Fruit fly (Drosophila melanogaster): ENCODE data around the gene Hr83.

Gene Hr83

dm6 chr3R:6353624-6354352 lies 4.7 kb downstream of the Hr83 start:
- TF ChIP-seq Dif (GFP tag; optimal IDR thresholded peaks at IDR 0.05; ENCODE audit: partially characterized antibody) (peak; percentile 32), sv (GFP tag; optimal IDR thresholded peaks at IDR 0.05) (peak; percentile 9), psq (GFP tag; optimal IDR thresholded peaks at IDR 0.05) (peak; percentile 91), OdsH (GFP tag; optimal IDR thresholded peaks at IDR 0.05) (peak; percentile 81), ey (GFP tag; optimal IDR thresholded peaks at IDR 0.05) (peak; percentile 78), CrebA (GFP tag; optimal IDR thresholded peaks at IDR 0.05; ENCODE audit: borderline replicate concordance) (no peak), Hr83 (GFP tag; optimal IDR thresholded peaks at IDR 0.05; ENCODE audit: poor library complexity, severe bottlenecking) (peak; percentile 10), woc (GFP tag; optimal IDR thresholded peaks at IDR 0.05) (peak; percentile 75), dsf (GFP tag; optimal IDR thresholded peaks at IDR 0.05; ENCODE audit: borderline replicate concordance) (peak; percentile 30), HLH106 (tag; optimal IDR thresholded peaks at IDR 0.05) (peak; percentile 73), jim (GFP tag; optimal IDR thresholded peaks at IDR 0.05) (no peak), rgr (GFP tag; optimal IDR thresholded peaks at IDR 0.05) (peak; percentile 76), brk (GFP tag; optimal IDR thresholded peaks at IDR 0.05) (peak; percentile 69), h (GFP tag; optimal IDR thresholded peaks at IDR 0.05) (peak; percentile 83), Jra (GFP tag; optimal IDR thresholded peaks at IDR 0.05) (no peak), foxo (GFP tag; optimal IDR thresholded peaks at IDR 0.05) (peak in 1 of 2 experiments; percentile 86), dl (GFP tag; optimal IDR thresholded peaks at IDR 0.05; ENCODE audit: insufficient read depth in 1 of 2, partially characterized antibody in 2 of 2) (no peak), Mio (GFP tag; optimal IDR thresholded peaks at IDR 0.05) (no peak), fru (GFP tag; optimal IDR thresholded peaks at IDR 0.05) (peak; percentile 87), sage (GFP tag; optimal IDR thresholded peaks at IDR 0.05) (peak; percentile 30), br (GFP tag; optimal IDR thresholded peaks at IDR 0.05) (peak; percentile 70), Hr78 (GFP tag; optimal IDR thresholded peaks at IDR 0.05) (no peak), CG9705 (GFP tag; optimal IDR thresholded peaks at IDR 0.05) (peak; percentile 33), Hnf4 (GFP tag; optimal IDR thresholded peaks at IDR 0.05) (peak; percentile 60)

dm6 chr3R:6354408-6354807 lies 5.4 kb downstream of the Hr83 start:
- TF ChIP-seq brk (GFP tag; optimal IDR thresholded peaks at IDR 0.05) (peak; percentile 25), tai (GFP tag; optimal IDR thresholded peaks at IDR 0.05) (no peak), Myc (optimal IDR thresholded peaks at IDR 0.05) (no peak), CrebA (GFP tag; optimal IDR thresholded peaks at IDR 0.05; ENCODE audit: borderline replicate concordance) (no peak), Rel (GFP tag; optimal IDR thresholded peaks at IDR 0.05) (no peak), Rel (tag; optimal IDR thresholded peaks at IDR 0.05) (no peak), Dfd (GFP tag; optimal IDR thresholded peaks at IDR 0.05) (no peak), Dif (GFP tag; optimal IDR thresholded peaks at IDR 0.05; ENCODE audit: partially characterized antibody) (no peak), pan (optimal IDR thresholded peaks at IDR 0.05) (no peak)

- TF ChIP-seq Vsx2 (GFP tag; optimal IDR thresholded peaks at IDR 0.05; ENCODE audit: partially characterized antibody) (no peak), CG9705 (GFP tag; optimal IDR thresholded peaks at IDR 0.05) (peak; percentile 29), Dfd (GFP tag; optimal IDR thresholded peaks at IDR 0.05) (no peak), Dif (GFP tag; optimal IDR thresholded peaks at IDR 0.05; ENCODE audit: partially characterized antibody) (no peak), pan (optimal IDR thresholded peaks at IDR 0.05) (no peak), ey (GFP tag; optimal IDR thresholded peaks at IDR 0.05) (no peak), Myc (optimal IDR thresholded peaks at IDR 0.05) (peak; percentile 30), psq (GFP tag; optimal IDR thresholded peaks at IDR 0.05) (peak; percentile 20), lola (GFP tag; optimal IDR thresholded peaks at IDR 0.05) (no peak), N (GFP tag; optimal IDR thresholded peaks at IDR 0.05) (no peak), Mio (GFP tag; optimal IDR thresholded peaks at IDR 0.05) (no peak), sv (GFP tag; optimal IDR thresholded peaks at IDR 0.05) (peak; percentile 42)
These were observed 19.1 kb downstream of the Hr83 start, which contains the start of gene CG42724 for dm6 chr3R:6368100-6368499. TSS of gene CG42724 (minus strand) at chr3R:6368288.
